Worm (Caenorhabditis elegans) whole organism, mixed stage, embryonic: Measurements from ENCODE around the gene srh-209.

Experiments used
- M03D4.4 ChIP-seq: sonication (generic microtip); optimal IDR thresholded peaks from 2 replicates; lab custom pipeline; 2017; ENCODE audit warnings: mild to moderate bottlenecking, missing genetic modification characterization, missing compliant biosample characterization
- bed-3 ChIP-seq: fragments of 200-800 bp; sonication (Bioruptor generic); optimal IDR thresholded peaks from 3 replicates; lab custom pipeline; 2018; ENCODE audit warnings: mild to moderate bottlenecking, missing genetic modification characterization, moderate library complexity, missing compliant biosample characterization
- ceh-39 ChIP-seq: fragments of 150-350 bp; optimal IDR thresholded peaks from 2 replicates; lab custom pipeline; 2014; ENCODE audit warnings: missing biosample characterization, missing genetic modification characterization
- ceh-43 ChIP-seq: fragments of 200-800 bp; sonication (Bioruptor generic); optimal IDR thresholded peaks from 2 replicates; lab custom pipeline; 2018; ENCODE audit warnings: mild to moderate bottlenecking, missing genetic modification characterization, moderate library complexity, missing compliant biosample characterization
- ceh-83 ChIP-seq: fragments of 200-800 bp; sonication (Bioruptor generic); optimal IDR thresholded peaks from 2 replicates; lab custom pipeline; 2018; ENCODE audit warnings: mild to moderate bottlenecking, missing genetic modification characterization, missing compliant biosample characterization
- ces-1 ChIP-seq: fragments of 150-350 bp; optimal IDR thresholded peaks from 2 replicates; lab custom pipeline; 2014; ENCODE audit warnings: missing biosample characterization, missing genetic modification reagents, missing genetic modification characterization
- cnd-1 ChIP-seq: fragments of 200-800 bp; sonication (Bioruptor generic); optimal IDR thresholded peaks from 2 replicates; lab custom pipeline; 2018; ENCODE audit warnings: mild to moderate bottlenecking, missing genetic modification characterization, missing compliant biosample characterization
- drap-1 ChIP-seq: fragments of 200-800 bp; sonication (Bioruptor generic); optimal IDR thresholded peaks from 3 replicates; lab custom pipeline; 2018; ENCODE audit warnings: mild to moderate bottlenecking, missing genetic modification characterization, missing compliant biosample characterization
- elt-1 ChIP-seq: sonication (generic microtip); optimal IDR thresholded peaks from 2 replicates; lab custom pipeline; 2017; ENCODE audit warnings: missing genetic modification characterization, mild to moderate bottlenecking, missing compliant biosample characterization, antibody characterized with exemption, moderate library complexity, borderline replicate concordance; ENCODE audit not compliant: insufficient read depth
- elt-3 ChIP-seq: fragments of 150-350 bp; optimal IDR thresholded peaks from 2 replicates; lab custom pipeline; 2014; ENCODE audit warnings: missing biosample characterization, missing genetic modification characterization
- ham-2 ChIP-seq: fragments of 200-800 bp; sonication (Bioruptor generic); optimal IDR thresholded peaks from 2 replicates; lab custom pipeline; 2018; ENCODE audit warnings: mild to moderate bottlenecking, missing genetic modification characterization, missing compliant biosample characterization
- lin-13 ChIP-seq: fragments of 150-350 bp; optimal IDR thresholded peaks from 2 replicates; lab custom pipeline; 2014; ENCODE audit warnings: missing biosample characterization, missing genetic modification characterization
- mab-5 ChIP-seq: fragments of 150-350 bp; optimal IDR thresholded peaks from 2 replicates; lab custom pipeline; 2014; ENCODE audit warnings: missing biosample characterization, missing genetic modification characterization
- mls-2 ChIP-seq: sonication (generic microtip); optimal IDR thresholded peaks from 2 replicates; lab custom pipeline; 2016; ENCODE audit warnings: mild to moderate bottlenecking, missing genetic modification characterization, moderate library complexity, missing compliant biosample characterization
- nhr-2 ChIP-seq: fragments of 150-350 bp; optimal IDR thresholded peaks from 2 replicates; lab custom pipeline; 2014; ENCODE audit warnings: missing biosample characterization, missing genetic modification characterization
- nhr-28 ChIP-seq: fragments of 150-350 bp; optimal IDR thresholded peaks from 2 replicates; lab custom pipeline; 2014; ENCODE audit warnings: missing biosample characterization, missing genetic modification characterization
- nhr-76 ChIP-seq: sonication (generic microtip); optimal IDR thresholded peaks from 2 replicates; lab custom pipeline; 2017; ENCODE audit warnings: missing biosample characterization, missing genetic modification characterization
- sem-2 ChIP-seq: fragments of 200-800 bp; sonication (Bioruptor generic); optimal IDR thresholded peaks from 2 replicates; lab custom pipeline; 2018; ENCODE audit warnings: mild to moderate bottlenecking, missing genetic modification characterization, missing compliant biosample characterization
- snpc-4 ChIP-seq: fragments of 150-350 bp; optimal IDR thresholded peaks from 2 replicates; lab custom pipeline; 2014; ENCODE audit warnings: missing biosample characterization, missing genetic modification characterization
- unc-120 ChIP-seq: sonication (generic microtip); optimal IDR thresholded peaks from 2 replicates; lab custom pipeline; 2017; ENCODE audit warnings: missing genetic modification characterization, missing compliant biosample characterization; ENCODE audit not compliant: poor library complexity, severe bottlenecking
- unc-39 ChIP-seq: fragments of 150-350 bp; optimal IDR thresholded peaks from 2 replicates; lab custom pipeline; 2014; ENCODE audit warnings: missing biosample characterization, missing genetic modification characterization
- unc-62 ChIP-seq: fragments of 150-350 bp; optimal IDR thresholded peaks from 2 replicates; lab custom pipeline; 2014; ENCODE audit warnings: missing biosample characterization, missing genetic modification reagents, missing genetic modification characterization
- ztf-11 ChIP-seq: fragments of 150-350 bp; optimal IDR thresholded peaks from 2 replicates; lab custom pipeline; 2014; ENCODE audit warnings: missing biosample characterization, missing genetic modification characterization

srh-209 gene

DNA sequence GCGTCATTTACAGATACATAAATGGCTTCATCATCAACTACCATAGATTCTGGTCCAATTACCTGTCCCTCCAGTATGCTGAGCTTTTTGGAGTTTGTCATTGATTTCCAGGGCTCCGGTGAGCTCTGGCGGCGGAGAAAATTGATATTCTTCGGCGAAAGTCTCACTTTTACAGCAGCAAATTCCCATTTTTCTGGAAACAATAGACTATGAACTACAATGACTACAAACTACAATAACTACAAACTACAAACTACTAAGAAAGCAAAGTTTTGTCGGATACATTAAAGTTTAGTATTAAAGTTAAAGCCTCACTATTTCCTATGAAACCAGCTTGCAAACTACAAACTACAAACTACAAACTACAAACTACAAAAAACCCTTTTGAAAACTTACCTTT is 48.9 kb downstream of the srh-209 start, which contains the start of gene C08E8.2:
Gene C08E8.2 (minus strand): TSS at position 101 of the 400 bp plus-strand sequence.
- TF ChIP-seq nhr-76 (tag; lab: Kevin White, UChicago) (no peak), elt-3 (no peak), cnd-1 (tag; lab: Kevin White, UChicago) (no peak), mab-5 (no peak), unc-39 (tag; lab: Kevin White, UChicago) (no peak), bed-3 (GFP tag; lab: Kevin White, UChicago) (no peak), elt-1 (no peak), ceh-43 (GFP tag; lab: Kevin White, UChicago) (no peak), nhr-28 (tag; lab: Kevin White, UChicago) (no peak), ham-2 (GFP tag; lab: Kevin White, UChicago) (no peak), nhr-2 (tag; lab: Kevin White, UChicago) (no peak), sem-2 (no peak), M03D4.4 (tag; lab: Kevin White, UChicago) (no peak), ces-1 (GFP tag; lab: Kevin White, UChicago) (no peak), unc-62 (GFP tag; lab: Kevin White, UChicago) (no peak), mls-2 (tag; lab: Kevin White, UChicago) (no peak), ceh-39 (tag; lab: Kevin White, UChicago) (no peak), ceh-83 (GFP tag; lab: Kevin White, UChicago) (no peak), lin-13 (tag; lab: Kevin White, UChicago) (no peak), ztf-11 (tag; lab: Kevin White, UChicago) (no peak)
- TF ChIP-seq, all 35 proteins: peak for 0

DNA sequence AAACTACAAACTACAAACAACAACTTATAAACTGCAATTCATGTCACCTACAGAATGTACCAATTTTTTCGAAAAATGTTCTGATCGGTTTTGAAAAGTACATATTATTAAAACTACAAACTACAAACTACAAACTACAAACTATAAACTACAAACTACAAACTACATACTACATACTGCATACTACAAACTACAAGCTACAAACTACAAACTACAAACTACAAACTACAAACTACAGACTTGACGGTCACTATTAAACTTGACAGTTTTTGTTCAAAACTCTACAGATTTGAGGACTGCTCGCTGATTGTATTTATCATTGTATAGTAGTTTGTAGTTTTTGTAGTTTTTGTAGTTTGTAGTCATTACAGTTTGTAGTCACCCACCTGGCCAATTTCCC is 50.4 kb downstream of the srh-209 start:
- no peak for TF ChIP-seq drap-1 (GFP tag; lab: Kevin White, UChicago)
- no peak for TF ChIP-seq cnd-1 (tag; lab: Kevin White, UChicago)
- no peak for TF ChIP-seq unc-39 (tag; lab: Kevin White, UChicago)
- TF ChIP-seq unc-120 (tag; lab: Kevin White, UChicago) = no peak
- TF ChIP-seq snpc-4 (tag; lab: Kevin White, UChicago) = no peak
